Worm (Caenorhabditis elegans) whole organism, L4 larva: ENCODE measurements around the gene erfa-3.

Experiments
- F37D6.2 ChIP-seq: sonication (generic microtip); optimal IDR thresholded peaks from 2 replicates; lab custom pipeline; 2016; ENCODE audit warnings: mild to moderate bottlenecking, missing genetic modification characterization, missing compliant biosample characterization
- F49E8.2 ChIP-seq: sonication (generic microtip); optimal IDR thresholded peaks from 2 replicates; lab custom pipeline; 2016; ENCODE audit warnings: missing compliant biosample characterization, mild to moderate bottlenecking, missing genetic modification characterization, borderline replicate concordance
- Y75B8A.6 ChIP-seq: fragments of 200-800 bp; sonication (Bioruptor generic); IDR thresholded peaks from 2 replicates; pipeline ENCODE4 v1.3.6; 2022; ENCODE audit warnings: missing genetic modification reagents, missing genetic modification characterization, missing compliant biosample characterization
- arid-1 ChIP-seq: fragments of 200-800 bp; sonication (Bioruptor generic); conservative IDR thresholded peaks from 2 replicates; pipeline ENCODE4 v1.3.6; 2022; ENCODE audit warnings: missing genetic modification reagents, missing genetic modification characterization, missing compliant biosample characterization
- attf-4 ChIP-seq: sonication (generic microtip); optimal IDR thresholded peaks from 3 replicates; lab custom pipeline; 2017; ENCODE audit warnings: missing biosample characterization, missing genetic modification characterization
- ceh-20 ChIP-seq: fragments of 200-800 bp; sonication (Bioruptor generic); IDR thresholded peaks from 2 replicates; pipeline ENCODE4 v1.3.6; 2022; ENCODE audit warnings: missing genetic modification reagents, missing genetic modification characterization, missing compliant biosample characterization
- ceh-28 ChIP-seq: fragments of 150-350 bp; optimal IDR thresholded peaks from 2 replicates; lab custom pipeline; 2014; ENCODE audit warnings: missing biosample characterization, missing genetic modification reagents, missing genetic modification characterization
- ceh-32 ChIP-seq: sonication (generic microtip); optimal IDR thresholded peaks from 2 replicates; lab custom pipeline; 2016; ENCODE audit warnings: mild to moderate bottlenecking, missing genetic modification characterization, missing compliant biosample characterization; ENCODE audit not compliant: poor library complexity
- ceh-62 ChIP-seq: sonication (generic microtip); optimal IDR thresholded peaks from 2 replicates; lab custom pipeline; 2017; ENCODE audit warnings: missing biosample characterization, missing genetic modification characterization
- ces-1 ChIP-seq: fragments of 150-350 bp; sonication (generic microtip); optimal IDR thresholded peaks from 4 replicates; lab custom pipeline; 2014; ENCODE audit warnings: missing biosample characterization, missing genetic modification reagents, missing genetic modification characterization
- cey-2 ChIP-seq: sonication (generic microtip); optimal IDR thresholded peaks from 3 replicates; lab custom pipeline; 2017; ENCODE audit warnings: missing genetic modification characterization, mild to moderate bottlenecking, missing compliant biosample characterization, antibody characterized with exemption, borderline replicate concordance; ENCODE audit not compliant: insufficient read depth
- ctbp-1 ChIP-seq: fragments of 200-800 bp; sonication (Bioruptor generic); IDR thresholded peaks from 2 replicates; pipeline ENCODE4 v1.3.6; 2022; ENCODE audit warnings: missing genetic modification reagents, missing genetic modification characterization, missing compliant biosample characterization
- daf-12 ChIP-seq: fragments of 150-350 bp; optimal IDR thresholded peaks from 2 replicates; lab custom pipeline; 2014; ENCODE audit warnings: missing biosample characterization, missing genetic modification reagents, missing genetic modification characterization
- daf-16 ChIP-seq, 3 experiments: sonication (generic microtip); optimal IDR thresholded peaks; 2 replicates each; lab custom pipeline; 2016 to 2017; ENCODE audit warnings: missing genetic modification characterization in 3 of 3, missing genetic modification reagents in 3 of 3, mild to moderate bottlenecking in 2 of 3, missing compliant biosample characterization in 2 of 3, missing biosample characterization in 1 of 3, moderate library complexity in 1 of 3
- daf-19 ChIP-seq: fragments of 200-800 bp; sonication (Bioruptor generic); conservative IDR thresholded peaks from 2 replicates; pipeline ENCODE4 v1.3.6; 2022; ENCODE audit warnings: missing genetic modification characterization, missing compliant biosample characterization
- dmd-8 ChIP-seq: fragments of 200-800 bp; sonication (Bioruptor generic); IDR thresholded peaks from 2 replicates; pipeline ENCODE4 v1.3.6; 2022; ENCODE audit warnings: missing genetic modification characterization, missing compliant biosample characterization
- dpl-1 ChIP-seq: fragments of 150-350 bp; optimal IDR thresholded peaks from 2 replicates; lab custom pipeline; 2014; ENCODE audit warnings: missing biosample characterization, missing genetic modification reagents, missing genetic modification characterization
- fkh-10 ChIP-seq: fragments of 150-350 bp; optimal IDR thresholded peaks from 2 replicates; lab custom pipeline; 2014; ENCODE audit warnings: missing biosample characterization, missing genetic modification reagents, missing genetic modification characterization
- gei-8 ChIP-seq: fragments of 200-800 bp; sonication (Bioruptor generic); optimal IDR thresholded peaks from 2 replicates; lab custom pipeline; 2018; ENCODE audit warnings: mild to moderate bottlenecking, missing genetic modification characterization, missing compliant biosample characterization
- hif-1 ChIP-seq, 2 experiments: sonication (generic microtip); optimal IDR thresholded peaks; 2 replicates each; lab custom pipeline; 2016 to 2017; ENCODE audit warnings: missing compliant biosample characterization in 2 of 2, missing genetic modification characterization in 2 of 2, missing genetic modification reagents in 2 of 2, missing genotype in 2 of 2, mild to moderate bottlenecking in 1 of 2
- hmg-1.1 ChIP-seq: fragments of 200-800 bp; sonication (Bioruptor generic); IDR thresholded peaks from 2 replicates; pipeline ENCODE4 v1.3.6; 2022; ENCODE audit warnings: missing genetic modification reagents, missing genetic modification characterization, missing compliant biosample characterization
- lim-7 ChIP-seq: fragments of 200-800 bp; sonication (Bioruptor generic); IDR thresholded peaks from 2 replicates; pipeline ENCODE4 v1.3.6; 2022; ENCODE audit warnings: missing genetic modification characterization, missing compliant biosample characterization
- lin-1 ChIP-seq: fragments of 200-800 bp; sonication (Bioruptor generic); IDR thresholded peaks from 2 replicates; pipeline ENCODE4 v1.3.6; 2022; ENCODE audit warnings: missing genetic modification reagents, missing genetic modification characterization, missing compliant biosample characterization
- lin-13 ChIP-seq: fragments of 150-350 bp; optimal IDR thresholded peaks from 2 replicates; lab custom pipeline; 2014; ENCODE audit warnings: missing biosample characterization, missing genetic modification reagents, missing genetic modification characterization
- mdt-29 ChIP-seq: fragments of 200-800 bp; sonication (Bioruptor generic); IDR thresholded peaks from 2 replicates; pipeline ENCODE4 v1.3.6; 2022; ENCODE audit warnings: missing genetic modification reagents, missing genetic modification characterization, missing compliant biosample characterization
- mep-1 ChIP-seq: fragments of 150-350 bp; sonication (generic microtip); optimal IDR thresholded peaks from 3 replicates; lab custom pipeline; 2014; ENCODE audit warnings: missing biosample characterization, missing genetic modification characterization
- mxl-3 ChIP-seq: fragments of 200-800 bp; sonication (Bioruptor generic); optimal IDR thresholded peaks from 2 replicates; lab custom pipeline; 2018; ENCODE audit warnings: mild to moderate bottlenecking, missing genetic modification characterization, missing compliant biosample characterization
- nhr-111 ChIP-seq: fragments of 200-800 bp; sonication (Bioruptor generic); optimal IDR thresholded peaks from 2 replicates; lab custom pipeline; 2018; ENCODE audit warnings: mild to moderate bottlenecking, missing genetic modification characterization, missing compliant biosample characterization
- nhr-237 ChIP-seq: sonication (generic microtip); optimal IDR thresholded peaks from 2 replicates; lab custom pipeline; 2017; ENCODE audit warnings: missing biosample characterization, missing genetic modification characterization
- nhr-25 ChIP-seq: sonication (generic microtip); optimal IDR thresholded peaks from 2 replicates; lab custom pipeline; 2017; ENCODE audit warnings: missing genetic modification characterization, mild to moderate bottlenecking, missing compliant biosample characterization, antibody characterized with exemption, moderate library complexity, borderline replicate concordance; ENCODE audit not compliant: insufficient read depth
- nhr-42 ChIP-seq: fragments of 200-800 bp; sonication (Bioruptor generic); IDR thresholded peaks from 2 replicates; pipeline ENCODE4 v1.3.6; 2022; ENCODE audit warnings: missing genetic modification characterization, missing compliant biosample characterization
- nhr-48 ChIP-seq: sonication (generic microtip); optimal IDR thresholded peaks from 2 replicates; lab custom pipeline; 2016; ENCODE audit warnings: mild to moderate bottlenecking, missing genetic modification characterization, missing compliant biosample characterization
- nhr-77 ChIP-seq: fragments of 150-350 bp; optimal IDR thresholded peaks from 2 replicates; lab custom pipeline; 2014; ENCODE audit warnings: missing biosample characterization, missing genetic modification characterization
- pqm-1 ChIP-seq: sonication (generic microtip); optimal IDR thresholded peaks from 2 replicates; lab custom pipeline; 2017; ENCODE audit warnings: missing biosample characterization, missing genetic modification characterization
- rbr-2 ChIP-seq: sonication (generic microtip); optimal IDR thresholded peaks from 2 replicates; lab custom pipeline; 2016; ENCODE audit warnings: missing genotype, missing genetic modification characterization, missing compliant biosample characterization
- set-16 ChIP-seq: fragments of 200-800 bp; sonication (Bioruptor generic); IDR thresholded peaks from 2 replicates; pipeline ENCODE4 v1.3.6; 2022; ENCODE audit warnings: missing genetic modification reagents, missing genetic modification characterization, missing compliant biosample characterization
- skn-1 ChIP-seq: fragments of 150-350 bp; optimal IDR thresholded peaks from 2 replicates; lab custom pipeline; 2014; ENCODE audit warnings: missing biosample characterization, missing genetic modification characterization
- spr-1 ChIP-seq: sonication (generic microtip); optimal IDR thresholded peaks from 2 replicates; lab custom pipeline; 2016; ENCODE audit warnings: mild to moderate bottlenecking, missing genetic modification characterization, missing compliant biosample characterization
- spr-3 ChIP-seq: fragments of 200-800 bp; sonication (Bioruptor generic); optimal IDR thresholded peaks from 2 replicates; lab custom pipeline; 2018; ENCODE audit warnings: mild to moderate bottlenecking, missing genetic modification characterization, missing compliant biosample characterization
- unc-130 ChIP-seq: sonication (generic microtip); optimal IDR thresholded peaks from 2 replicates; lab custom pipeline; 2016; ENCODE audit warnings: missing genetic modification reagents, missing genetic modification characterization, missing compliant biosample characterization
- zfp-3 ChIP-seq: fragments of 200-800 bp; sonication (Bioruptor generic); conservative IDR thresholded peaks from 2 replicates; pipeline ENCODE4 v1.3.6; 2022; ENCODE audit warnings: missing genetic modification reagents, missing genetic modification characterization, missing compliant biosample characterization
- zip-11 ChIP-seq: fragments of 200-800 bp; sonication (Bioruptor generic); IDR thresholded peaks from 2 replicates; pipeline ENCODE4 v1.3.6; 2022; ENCODE audit warnings: missing genetic modification characterization, missing compliant biosample characterization

The erfa-3 gene

DNA sequence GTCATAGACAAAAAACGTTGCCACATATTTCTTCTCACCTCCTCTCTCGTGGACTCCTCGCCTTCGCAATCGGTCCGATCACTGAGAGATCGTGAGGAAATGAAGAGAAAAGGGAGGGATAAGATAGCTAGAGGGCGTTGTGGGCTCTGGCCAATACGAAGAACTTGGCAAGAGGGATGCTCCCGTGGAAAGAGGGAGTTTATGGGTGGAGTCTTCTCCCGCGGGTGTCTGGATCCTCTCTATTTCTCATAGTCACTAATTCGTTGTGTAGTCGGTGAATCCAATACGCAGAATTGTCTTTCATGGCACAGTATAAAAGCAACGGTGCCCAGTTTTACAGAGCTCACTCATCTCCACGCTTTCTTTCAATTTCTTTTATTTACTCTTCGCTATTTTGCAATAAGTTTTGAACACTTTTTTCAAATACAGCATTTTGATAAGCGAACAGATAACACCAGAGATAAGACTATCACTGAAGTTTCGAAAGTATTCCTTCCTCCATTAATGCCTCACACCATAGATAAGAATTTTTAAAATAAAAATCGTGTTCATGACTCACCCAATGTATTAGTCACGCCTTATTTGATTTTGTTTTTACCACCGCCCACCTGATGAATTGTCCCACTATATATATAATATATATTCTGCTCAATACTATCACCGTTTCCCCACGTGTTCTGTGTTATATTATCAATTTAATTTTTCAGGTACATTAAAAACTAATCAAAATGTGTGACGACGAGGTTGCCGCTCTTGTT lies 32.4 kb downstream of the erfa-3 start, which contains the start of gene act-1 (continued):
- peak; percentile 95 for TF ChIP-seq pqm-1 (tag; lab: Kevin White, UChicago)
- no peak for TF ChIP-seq lin-1
- TF ChIP-seq ceh-62, result no peak
- 0 out of 2 replicates have a peak, but pooled peaks have one; percentile 4 for TF ChIP-seq arid-1 (GFP tag; lab: Robert Waterston, UW)
- no peak for TF ChIP-seq fkh-10 (GFP tag; lab: Kevin White, UChicago)
- TF ChIP-seq nhr-77 (tag; lab: Kevin White, UChicago), result peak; percentile 6
- TF ChIP-seq ctbp-1 (GFP tag; lab: Robert Waterston, UW), result 0 out of 2 replicates have a peak, but pooled peaks have one; percentile 61
- no peak for TF ChIP-seq nhr-111 (GFP tag; lab: Kevin White, UChicago)
- TF ChIP-seq ceh-20 (GFP tag; lab: Robert Waterston, UW), result no peak
- TF ChIP-seq daf-16 (GFP tag; optimal IDR thresholded peaks at IDR 0.05; lab: Kevin White, UChicago), result peak in 1 of 2 experiments; percentile 95
- no peak for TF ChIP-seq daf-16 (tag; optimal IDR thresholded peaks at IDR 0.05; lab: Kevin White, UChicago)
- TF ChIP-seq attf-4, result no peak
- no peak for TF ChIP-seq lim-7 (GFP tag; lab: Robert Waterston, UW)
- TF ChIP-seq hmg-1.1 (GFP tag; lab: Robert Waterston, UW), result 0 out of 2 replicates have a peak, but pooled peaks have one; percentile 33
- no peak for TF ChIP-seq F49E8.2 (tag; lab: Kevin White, UChicago)
- TF ChIP-seq nhr-237 (tag; lab: Kevin White, UChicago), result no peak
- TF ChIP-seq hif-1 (tag; optimal IDR thresholded peaks at IDR 0.05; lab: Kevin White, UChicago), result no peak
- TF ChIP-seq dpl-1, result no peak

DNA sequence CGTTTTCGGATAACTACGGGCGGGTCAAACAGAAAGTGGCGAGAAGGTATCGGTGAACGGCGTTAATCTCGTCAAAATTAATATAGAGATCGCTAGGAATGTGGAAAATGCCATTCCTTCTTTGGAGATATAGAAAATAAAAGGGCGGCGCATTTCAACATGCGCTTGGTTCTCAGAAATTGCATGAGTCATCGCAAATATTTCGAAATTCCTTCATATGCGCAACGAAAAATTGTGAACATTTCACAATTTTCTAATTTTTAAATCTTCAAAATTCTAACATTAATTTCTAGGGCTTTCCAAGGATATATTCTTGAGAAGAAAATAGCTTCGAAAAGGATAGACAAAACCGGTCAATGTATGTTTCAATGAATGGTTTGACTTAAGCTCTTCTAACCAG lies 34.0 kb downstream of the erfa-3 start:
- TF ChIP-seq nhr-48 (tag; lab: Kevin White, UChicago) (no peak), zfp-3 (GFP tag; lab: Robert Waterston, UW) (no peak), ceh-62 (no peak), dmd-8 (no peak), fkh-10 (GFP tag; lab: Kevin White, UChicago) (no peak), nhr-77 (tag; lab: Kevin White, UChicago) (no peak), set-16 (GFP tag; lab: Robert Waterston, UW) (no peak), spr-1 (no peak), skn-1 (tag; lab: Kevin White, UChicago) (no peak), ceh-28 (no peak), spr-3 (GFP tag; lab: Kevin White, UChicago) (no peak), unc-130 (GFP tag; lab: Kevin White, UChicago) (no peak), F49E8.2 (tag; lab: Kevin White, UChicago) (no peak), hmg-1.1 (GFP tag; lab: Robert Waterston, UW) (no peak), gei-8 (GFP tag; lab: Kevin White, UChicago) (no peak), ceh-32 (tag; lab: Kevin White, UChicago) (no peak), lin-13 (no peak), mxl-3 (GFP tag; lab: Kevin White, UChicago) (no peak)

DNA sequence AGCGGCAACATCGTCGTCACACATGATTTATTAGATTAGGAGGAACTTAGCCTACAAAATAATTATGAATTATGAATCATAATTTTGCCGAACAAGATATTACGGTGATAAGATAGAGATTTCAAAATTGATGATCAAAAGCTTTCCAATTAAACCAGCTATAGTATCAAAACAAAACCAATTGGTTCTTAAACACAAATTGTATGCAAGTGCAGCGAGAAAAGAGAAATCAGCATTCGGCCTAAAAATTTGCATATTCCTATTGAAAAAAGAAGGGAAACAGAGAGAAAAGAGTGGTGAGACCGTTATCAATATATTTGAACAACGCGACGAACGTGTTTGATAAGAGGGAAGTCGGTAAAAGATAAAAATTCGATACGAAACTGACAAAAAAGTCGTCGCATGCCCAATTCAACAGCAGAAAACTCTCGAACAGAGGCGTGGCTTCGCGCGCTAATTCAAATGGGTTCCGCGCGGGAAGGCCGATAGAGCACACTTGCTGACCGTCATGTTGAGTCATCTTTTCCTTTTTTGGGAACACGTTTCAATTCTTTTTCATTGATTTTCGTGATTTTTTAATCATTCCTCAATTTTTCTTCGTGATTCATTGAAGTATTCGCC lies 34.7 kb downstream of the erfa-3 start, which contains the start of gene act-2:
TSS of gene act-2 (minus strand) at position 51 of the 621 bp plus-strand sequence.
- TF ChIP-seq cey-2 (tag; lab: Kevin White, UChicago) (no peak), Y75B8A.6 (GFP tag; lab: Robert Waterston, UW) (no peak), daf-12 (tag; lab: Kevin White, UChicago) (no peak), mdt-29 (GFP tag; lab: Robert Waterston, UW) (0 out of 2 replicates have a peak, but pooled peaks have one; percentile 32), rbr-2 (tag; lab: Kevin White, UChicago) (peak; percentile 72), lin-13 (peak; percentile 28), dpl-1 (peak; percentile 93), daf-16 (GFP tag; optimal IDR thresholded peaks at IDR 0.05; lab: Kevin White, UChicago) (no peak), daf-16 (tag; optimal IDR thresholded peaks at IDR 0.05; lab: Kevin White, UChicago) (no peak), zip-11 (GFP tag; lab: Robert Waterston, UW) (no peak), ceh-62 (no peak), nhr-237 (tag; lab: Kevin White, UChicago) (no peak), set-16 (GFP tag; lab: Robert Waterston, UW) (no peak; the same call in 1 of the 2 replicates), daf-19 (no peak), pqm-1 (tag; lab: Kevin White, UChicago) (peak; percentile 71), nhr-48 (tag; lab: Kevin White, UChicago) (no peak), nhr-111 (GFP tag; lab: Kevin White, UChicago) (no peak), unc-130 (GFP tag; lab: Kevin White, UChicago) (peak; percentile 21), nhr-42 (GFP tag; lab: Robert Waterston, UW) (no peak), mep-1 (tag; lab: Kevin White, UChicago) (peak; percentile 84), F37D6.2 (tag; lab: Kevin White, UChicago) (no peak), hif-1 (tag; optimal IDR thresholded peaks at IDR 0.05; lab: Kevin White, UChicago) (peak in 1 of 2 experiments; percentile 44), nhr-25 (tag; lab: Kevin White, UChicago) (peak; percentile 89), ces-1 (no peak)
